Fruit fly (Drosophila melanogaster) whole organism, embryonic: ENCODE measurements around the gene CG6216.

Experiments used
- Asciz ChIP-seq: fragments of 200-800 bp; sonication (Bioruptor generic); optimal IDR thresholded peaks from 2 replicates; lab custom pipeline; 2017; ENCODE audit warnings: missing biosample characterization, mild to moderate bottlenecking, missing genetic modification characterization, missing genetic modification reagents
- CG11247 ChIP-seq: fragments of 200-800 bp; sonication (Bioruptor generic); IDR thresholded peaks from 2 replicates; pipeline ENCODE4 v1.3.6; 2022; ENCODE audit warnings: missing biosample characterization, missing genetic modification characterization
- CG15073 ChIP-seq: fragments of 200-800 bp; sonication (Bioruptor generic); optimal IDR thresholded peaks from 2 replicates; lab custom pipeline; 2016; ENCODE audit warnings: missing biosample characterization, missing genetic modification characterization
- CG15514 ChIP-seq: fragments of 200-800 bp; sonication (Bioruptor generic); optimal IDR thresholded peaks from 3 replicates; lab custom pipeline; 2017; ENCODE audit warnings: missing biosample characterization, missing genetic modification characterization, mild to moderate bottlenecking, moderate library complexity, missing genetic modification reagents
- CG15696 ChIP-seq: fragments of 200-800 bp; sonication (Bioruptor generic); optimal IDR thresholded peaks from 2 replicates; lab custom pipeline; 2019; ENCODE audit warnings: missing biosample characterization, mild to moderate bottlenecking, missing genetic modification characterization, moderate library complexity
- CG16779 ChIP-seq: fragments of 200-800 bp; sonication (Bioruptor generic); IDR thresholded peaks from 2 replicates; pipeline ENCODE4 v1.3.6; 2022; ENCODE audit warnings: missing biosample characterization, missing genetic modification characterization
- CG17802 ChIP-seq: fragments of 200-800 bp; sonication (Bioruptor generic); optimal IDR thresholded peaks from 2 replicates; lab custom pipeline; 2018; ENCODE audit warnings: missing biosample characterization, mild to moderate bottlenecking, missing genetic modification characterization, moderate library complexity
- CG17912 ChIP-seq: fragments of 200-800 bp; sonication (Bioruptor generic); optimal IDR thresholded peaks from 2 replicates; lab custom pipeline; 2018; ENCODE audit warnings: missing biosample characterization, mild to moderate bottlenecking, missing genetic modification characterization
- CG18262 ChIP-seq: fragments of 200-800 bp; optimal IDR thresholded peaks from 3 replicates; lab custom pipeline; 2019; ENCODE audit warnings: missing biosample characterization, mild to moderate bottlenecking, missing genetic modification characterization, moderate library complexity
- CG2202 ChIP-seq: fragments of 200-800 bp; sonication (Bioruptor generic); optimal IDR thresholded peaks from 2 replicates; lab custom pipeline; 2018; ENCODE audit warnings: missing biosample characterization, mild to moderate bottlenecking, missing genetic modification characterization
- CG32767 ChIP-seq: fragments of 200-800 bp; sonication (Bioruptor generic); IDR thresholded peaks from 2 replicates; pipeline ENCODE4 v1.3.6; 2022; ENCODE audit warnings: missing biosample characterization, missing genetic modification characterization
- CG4707 ChIP-seq: fragments of 200-800 bp; sonication (Bioruptor generic); optimal IDR thresholded peaks from 2 replicates; lab custom pipeline; 2018; ENCODE audit warnings: missing biosample characterization, mild to moderate bottlenecking, missing genetic modification characterization, moderate library complexity
- CG6175 ChIP-seq: fragments of 200-800 bp; sonication (Bioruptor generic); IDR thresholded peaks from 3 replicates; pipeline ENCODE4 v1.3.6; 2022; ENCODE audit warnings: missing biosample characterization, missing genetic modification characterization
- CG8765 ChIP-seq: fragments of 200-800 bp; sonication (Bioruptor generic); IDR thresholded peaks from 2 replicates; pipeline ENCODE4 v1.3.6; 2022; ENCODE audit warnings: missing biosample characterization, missing genetic modification characterization
- Eip74EF ChIP-seq, 2 experiments: fragments of 200-800 bp in 1 of 2; fragments of >200 bp in 1 of 2; sonication (Bioruptor generic) in 1 of 2; optimal IDR thresholded peaks; 2 replicates each; lab custom pipeline; 2017 to 2019; ENCODE audit warnings: missing biosample characterization in 2 of 2, missing genetic modification characterization in 2 of 2, mild to moderate bottlenecking in 1 of 2, moderate library complexity in 1 of 2
- Elba2 ChIP-seq: fragments of 200-800 bp; sonication (Bioruptor generic); optimal IDR thresholded peaks from 3 replicates; lab custom pipeline; 2016; ENCODE audit warnings: missing biosample characterization, missing genetic modification characterization
- Gug ChIP-seq: fragments of 200-800 bp; sonication (Bioruptor generic); IDR thresholded peaks from 4 replicates; pipeline ENCODE4 v1.3.6; 2022; ENCODE audit warnings: missing biosample characterization, missing genetic modification characterization
- Mad ChIP-seq: fragments of 200-800 bp; sonication (Bioruptor generic); optimal IDR thresholded peaks from 2 replicates; lab custom pipeline; 2016; ENCODE audit warnings: missing biosample characterization, missing genetic modification characterization
- Max ChIP-seq: fragments of 200-800 bp; sonication (Bioruptor generic); optimal IDR thresholded peaks from 2 replicates; lab custom pipeline; 2016; ENCODE audit warnings: missing biosample characterization, mild to moderate bottlenecking, missing genetic modification characterization
- Med ChIP-seq: fragments of 200-800 bp; sonication (Bioruptor generic); peaks from one replicate; lab custom pipeline; 2016; ENCODE audit warnings: missing biosample characterization, missing genetic modification characterization, mild to moderate bottlenecking, inconsistent platforms, moderate library complexity
- Taf1 ChIP-seq: fragments of 200-800 bp; sonication (Bioruptor generic); IDR thresholded peaks from 2 replicates; pipeline ENCODE4 v1.3.6; 2022; ENCODE audit warnings: missing biosample characterization, missing genetic modification characterization
- Tbp ChIP-seq: fragments of >200 bp; optimal IDR thresholded peaks from 2 replicates; lab custom pipeline; 2018; ENCODE audit warnings: missing biosample characterization, missing genetic modification characterization
- Xrp1 ChIP-seq: fragments of 200-800 bp; sonication (Bioruptor generic); IDR thresholded peaks from 2 replicates; pipeline ENCODE4 v1.3.6; 2022; ENCODE audit warnings: missing biosample characterization, missing genetic modification characterization
- bigmax ChIP-seq: fragments of 200-800 bp; sonication (Bioruptor generic); optimal IDR thresholded peaks from 2 replicates; lab custom pipeline; 2018; ENCODE audit warnings: missing biosample characterization, mild to moderate bottlenecking, missing genetic modification characterization
- bowl ChIP-seq: fragments of 200-800 bp; sonication (Bioruptor generic); IDR thresholded peaks from 2 replicates; pipeline ENCODE4 v1.3.6; 2022; ENCODE audit warnings: missing biosample characterization, missing genetic modification characterization
- bsh ChIP-seq, 2 experiments: fragments of 200-800 bp; sonication (Bioruptor generic); optimal IDR thresholded peaks; 2 replicates each; lab custom pipeline; 2017 to 2018; ENCODE audit warnings: mild to moderate bottlenecking in 2 of 2, missing biosample characterization in 2 of 2, missing genetic modification characterization in 2 of 2, moderate library complexity in 1 of 2
- cad ChIP-seq: fragments of >200 bp; optimal IDR thresholded peaks from 2 replicates; lab custom pipeline; 2017; ENCODE audit warnings: missing biosample characterization, missing genetic modification characterization
- cg ChIP-seq: fragments of 200-800 bp; sonication (Bioruptor generic); optimal IDR thresholded peaks from 3 replicates; lab custom pipeline; 2019; ENCODE audit warnings: missing biosample characterization, mild to moderate bottlenecking, missing genetic modification characterization, moderate library complexity
- chm ChIP-seq: fragments of 200-800 bp; sonication (Bioruptor generic); IDR thresholded peaks from 2 replicates; pipeline ENCODE4 v1.3.6; 2022; ENCODE audit warnings: missing biosample characterization, missing genetic modification characterization
- crc ChIP-seq: fragments of 200-800 bp; sonication (Bioruptor generic); optimal IDR thresholded peaks from 2 replicates; lab custom pipeline; 2016; ENCODE audit warnings: missing biosample characterization, missing genetic modification characterization
- danr ChIP-seq: fragments of 200-800 bp; sonication (Bioruptor generic); IDR thresholded peaks from 2 replicates; pipeline ENCODE4 v1.3.6; 2022; ENCODE audit warnings: missing biosample characterization, missing genetic modification characterization
- en ChIP-seq: fragments of 200-800 bp; sonication (Bioruptor generic); optimal IDR thresholded peaks from 2 replicates; lab custom pipeline; 2016; ENCODE audit warnings: missing biosample characterization, missing genetic modification characterization
- fd3F ChIP-seq: fragments of 200-800 bp; sonication (Bioruptor generic); optimal IDR thresholded peaks from 2 replicates; lab custom pipeline; 2018; ENCODE audit warnings: missing biosample characterization, mild to moderate bottlenecking, missing genetic modification characterization, moderate library complexity
- gro ChIP-seq: fragments of 200-800 bp; sonication (Bioruptor generic); optimal IDR thresholded peaks from 2 replicates; lab custom pipeline; 2016; ENCODE audit warnings: missing biosample characterization, missing genetic modification characterization
- hbn ChIP-seq: fragments of 200-800 bp; sonication (Bioruptor generic); IDR thresholded peaks from 2 replicates; pipeline ENCODE4 v1.3.6; 2022; ENCODE audit warnings: missing biosample characterization, missing genetic modification characterization; ENCODE audit not compliant: partially characterized antibody
- inv ChIP-seq: fragments of 200-800 bp; sonication (Bioruptor generic); IDR thresholded peaks from 2 replicates; pipeline ENCODE4 v1.3.6; 2022; ENCODE audit warnings: missing biosample characterization, missing genetic modification characterization; ENCODE audit not compliant: partially characterized antibody
- jigr1 ChIP-seq: fragments of 200-800 bp; sonication (Bioruptor generic); IDR thresholded peaks from 3 replicates; pipeline ENCODE4 v1.3.6; 2022; ENCODE audit warnings: missing biosample characterization, missing genetic modification characterization
- kah ChIP-seq: fragments of 200-800 bp; sonication (Bioruptor generic); optimal IDR thresholded peaks from 2 replicates; lab custom pipeline; 2018; ENCODE audit warnings: missing biosample characterization, mild to moderate bottlenecking, missing genetic modification characterization
- ken ChIP-seq: fragments of 200-800 bp; sonication (Bioruptor generic); IDR thresholded peaks from 3 replicates; pipeline ENCODE4 v1.3.6; 2022; ENCODE audit warnings: missing biosample characterization, missing genetic modification characterization
- maf-S ChIP-seq: fragments of 200-800 bp; sonication (Bioruptor generic); optimal IDR thresholded peaks from 2 replicates; lab custom pipeline; 2016; ENCODE audit warnings: missing biosample characterization, missing genetic modification characterization
- mirr ChIP-seq: fragments of 200-800 bp; sonication (Bioruptor generic); optimal IDR thresholded peaks from 3 replicates; lab custom pipeline; 2018; ENCODE audit warnings: missing biosample characterization, mild to moderate bottlenecking, missing genetic modification characterization
- org-1 ChIP-seq: fragments of 200-800 bp; sonication (Bioruptor generic); optimal IDR thresholded peaks from 2 replicates; lab custom pipeline; 2017; ENCODE audit warnings: missing biosample characterization, missing genetic modification characterization
- pb ChIP-seq: fragments of 200-800 bp; sonication (Bioruptor generic); optimal IDR thresholded peaks from 3 replicates; lab custom pipeline; 2016; ENCODE audit warnings: missing biosample characterization, missing genetic modification characterization
- pnt ChIP-seq: fragments of 200-800 bp; sonication (Bioruptor generic); optimal IDR thresholded peaks from 3 replicates; lab custom pipeline; 2016; ENCODE audit warnings: missing biosample characterization, missing genetic modification characterization
- row ChIP-seq: fragments of 200-800 bp; sonication (Bioruptor generic); IDR thresholded peaks from 3 replicates; pipeline ENCODE4 v1.3.6; 2022; ENCODE audit warnings: missing biosample characterization, missing genetic modification characterization
- so ChIP-seq: fragments of 200-800 bp; sonication (Bioruptor generic); IDR thresholded peaks from 3 replicates; pipeline ENCODE4 v1.3.6; 2022; ENCODE audit warnings: missing biosample characterization, missing genetic modification characterization
- trem ChIP-seq: fragments of 200-800 bp; optimal IDR thresholded peaks from 3 replicates; lab custom pipeline; 2019; ENCODE audit warnings: missing biosample characterization, mild to moderate bottlenecking, missing genetic modification characterization, moderate library complexity
- tx ChIP-seq: fragments of 200-800 bp; sonication (Bioruptor generic); optimal IDR thresholded peaks from 2 replicates; lab custom pipeline; 2016; ENCODE audit warnings: missing biosample characterization, missing genetic modification characterization
- wor ChIP-seq: fragments of 200-800 bp; sonication (Bioruptor generic); IDR thresholded peaks from 2 replicates; pipeline ENCODE4 v1.3.6; 2022; ENCODE audit warnings: missing biosample characterization, missing genetic modification characterization
- yki ChIP-seq: fragments of >200 bp; optimal IDR thresholded peaks from 3 replicates; lab custom pipeline; 2018

The CG6216 gene

DNA sequence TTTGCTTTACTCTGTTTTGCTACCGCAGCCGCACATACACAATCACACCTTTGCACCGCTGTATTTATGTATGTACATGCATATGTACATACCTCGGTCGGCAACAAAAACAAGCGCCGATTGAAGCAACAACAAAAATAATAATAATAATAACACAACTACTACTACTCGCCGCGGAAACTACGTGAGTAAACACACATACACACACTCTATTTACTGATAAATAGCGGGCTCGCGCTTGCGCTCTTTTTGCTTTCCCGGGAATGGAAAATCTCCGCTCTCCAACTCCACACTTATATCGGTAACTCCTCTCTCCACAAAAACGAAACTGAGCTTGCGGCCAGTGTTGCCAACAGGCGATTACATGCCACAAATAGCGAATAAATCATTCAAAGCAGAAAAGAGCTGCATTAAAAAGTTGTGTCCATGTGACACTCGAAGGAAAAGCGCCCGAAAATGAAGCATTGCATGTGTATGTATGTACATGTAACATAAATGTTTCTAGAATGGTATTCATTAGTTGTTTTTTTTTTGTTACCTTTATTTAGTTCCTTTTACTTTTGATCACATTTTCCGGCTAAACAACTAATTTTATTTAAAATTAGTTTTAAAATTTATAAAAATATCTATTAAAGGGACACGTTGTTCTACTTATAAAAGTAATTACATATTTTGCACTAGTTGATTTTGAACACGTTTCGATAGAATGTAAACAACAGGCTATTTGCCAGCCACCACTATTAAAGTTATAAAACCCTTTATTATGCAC, 31.8 kb downstream of the CG6216 start (continued):
- no peak for TF ChIP-seq CG15073 (GFP tag; lab: Kevin White, UChicago)
- TF ChIP-seq CG17802 (tag; lab: Kevin White, UChicago), result no peak
- TF ChIP-seq en (GFP tag; lab: Kevin White, UChicago), result peak; percentile 47
- peak in 1 of 2 experiments; percentile 75 for TF ChIP-seq Eip74EF (GFP tag; optimal IDR thresholded peaks at IDR 0.05; lab: Kevin White, UChicago)
- peak; percentile 86 for TF ChIP-seq Xrp1 (GFP tag; lab: Robert Waterston, UW)
- TF ChIP-seq CG6175 (GFP tag; lab: Robert Waterston, UW), result peak; percentile 72; the same call in 1 of the 3 replicates
- no peak for TF ChIP-seq bowl
- TF ChIP-seq maf-S, result peak; percentile 18
- TF ChIP-seq Max (GFP tag; lab: Kevin White, UChicago), result peak; percentile 49
- TF ChIP-seq pb (GFP tag; lab: Kevin White, UChicago), result no peak
- 0 out of 2 replicates have a peak, but pooled peaks have one; percentile 34 for TF ChIP-seq CG16779 (GFP tag; lab: Robert Waterston, UW)
- TF ChIP-seq danr (GFP tag; lab: Robert Waterston, UW), result peak; percentile 20; the same call in 1 of the 2 replicates
- TF ChIP-seq ken (GFP tag; lab: Robert Waterston, UW), result no peak
- no peak for TF ChIP-seq Elba2
- TF ChIP-seq hbn, result 0 out of 2 replicates have a peak, but pooled peaks have one; percentile 35
- peak; percentile 48 for TF ChIP-seq pnt (GFP tag; lab: Kevin White, UChicago)
- no peak for TF ChIP-seq cad (GFP tag; lab: Kevin White, UChicago)
- peak; percentile 30 for TF ChIP-seq CG18262 (tag; lab: Kevin White, UChicago)
- TF ChIP-seq crc (GFP tag; lab: Kevin White, UChicago), result peak; percentile 64
- TF ChIP-seq bsh (GFP tag; optimal IDR thresholded peaks at IDR 0.05; lab: Kevin White, UChicago), result peak; percentile 52 to 66
- TF ChIP-seq yki, result peak; percentile 26
- TF ChIP-seq Med (GFP tag; lab: Kevin White, UChicago), result peak; percentile 92
- TF ChIP-seq Taf1, result no peak
- TF ChIP-seq Gug (GFP tag; lab: Robert Waterston, UW), result no peak
- no peak for TF ChIP-seq inv
- peak; percentile 69 for TF ChIP-seq CG2202 (tag; lab: Kevin White, UChicago)
- peak; percentile 73 for TF ChIP-seq CG15514 (GFP tag; lab: Kevin White, UChicago)
- no peak for TF ChIP-seq Tbp (GFP tag; lab: Kevin White, UChicago)
- no peak for TF ChIP-seq jigr1 (GFP tag; lab: Robert Waterston, UW)
- peak; percentile 88 for TF ChIP-seq CG15696 (tag; lab: Kevin White, UChicago)
- peak; percentile 61 for TF ChIP-seq fd3F
- peak; percentile 91; the same call in 2 of the 3 replicates for TF ChIP-seq so
- no peak for TF ChIP-seq CG8765 (GFP tag; lab: Robert Waterston, UW)
- peak; percentile 89 for TF ChIP-seq CG32767
- TF ChIP-seq CG17912 (GFP tag; lab: Kevin White, UChicago), result peak; percentile 92
- peak; percentile 84 for TF ChIP-seq Asciz (GFP tag; lab: Kevin White, UChicago)
- TF ChIP-seq chm (GFP tag; lab: Robert Waterston, UW), result no peak; the same call in none of the 2 replicates
- TF ChIP-seq cg (GFP tag; lab: Kevin White, UChicago), result peak; percentile 99
- TF ChIP-seq trem, result no peak
- TF ChIP-seq org-1, result peak; percentile 75
- TF ChIP-seq CG11247 (GFP tag; lab: Robert Waterston, UW), result 0 out of 2 replicates have a peak, but pooled peaks have one; percentile 27
- TF ChIP-seq tx (GFP tag; lab: Kevin White, UChicago), result peak; percentile 47
- TF ChIP-seq wor (GFP tag; lab: Robert Waterston, UW), result no peak
- peak; percentile 43 for TF ChIP-seq row (GFP tag; lab: Robert Waterston, UW)
- TF ChIP-seq gro (GFP tag; lab: Kevin White, UChicago), result peak; percentile 72
- peak; percentile 58 for TF ChIP-seq bigmax (GFP tag; lab: Kevin White, UChicago)
- TF ChIP-seq kah (GFP tag; lab: Kevin White, UChicago), result peak; percentile 58
- TF ChIP-seq CG4707 (GFP tag; lab: Kevin White, UChicago), result peak; percentile 72
- TF ChIP-seq mirr (GFP tag; lab: Kevin White, UChicago), result peak; percentile 96
- TF ChIP-seq Mad (GFP tag; lab: Kevin White, UChicago), result peak; percentile 7
